Worm (Caenorhabditis elegans) whole organism, L4/young adult: Measurements from ENCODE around the gene cest-25.

Source experiments
- W03F9.2 ChIP-seq: fragments of 150-350 bp; optimal IDR thresholded peaks from 2 replicates; lab custom pipeline; 2014; ENCODE audit warnings: missing biosample characterization, missing genetic modification characterization
- dao-5 ChIP-seq: sonication (generic microtip); optimal IDR thresholded peaks from 2 replicates; lab custom pipeline; 2016; ENCODE audit warnings: missing genotype, missing genetic modification characterization, moderate library complexity, missing compliant biosample characterization

DNA sequence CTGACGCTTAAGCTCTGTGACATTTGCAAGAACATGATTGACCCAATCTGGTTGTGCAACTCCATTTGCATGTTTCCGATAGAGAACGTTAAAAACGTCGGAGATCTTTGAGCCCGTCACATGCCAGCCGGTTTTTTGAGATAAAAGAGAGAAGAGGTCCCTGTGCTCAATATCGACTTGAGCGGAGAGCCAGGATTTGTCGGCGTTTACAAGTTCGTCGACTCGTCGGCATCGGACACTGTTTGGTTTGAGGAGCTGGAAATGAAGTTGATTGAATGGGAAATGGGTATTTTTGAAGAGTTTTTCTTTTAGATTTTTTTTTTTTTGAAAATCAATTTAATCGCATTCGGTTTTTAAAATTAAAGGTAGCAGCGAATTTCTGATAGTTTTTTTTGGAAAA is 18.8 kb upstream of the cest-25 start:
- no peak for TF ChIP-seq dao-5 (tag; lab: Kevin White, UChicago)
- TF ChIP-seq W03F9.2 (tag; lab: Kevin White, UChicago): no peak
